Fruit fly (Drosophila melanogaster): ENCODE results near the gene CG4565.
A peak's percentile ranks its signal among the peaks of the same experiment; 100 is the strongest.

The CG4565 gene

dm6 chr3R:10852232-10852774, at the start of gene CG4565 (continued):
- TF ChIP-seq CG7987 (GFP tag; optimal IDR thresholded peaks at IDR 0.05) (peak; percentile 31), CG34224 (GFP tag; IDR thresholded peaks at IDR 0.05; ENCODE audit: partially characterized antibody) (peak; percentile 51; the same call in 1 of the 3 replicates), vnd (GFP tag; IDR thresholded peaks at IDR 0.05; ENCODE audit: partially characterized antibody) (0 out of 3 replicates have a peak, but pooled peaks have one; percentile 31), twi (tag; optimal IDR thresholded peaks at IDR 0.05) (no peak), HLH54F (GFP tag; optimal IDR thresholded peaks at IDR 0.05) (no peak), CG10543 (GFP tag; optimal IDR thresholded peaks at IDR 0.05) (peak; percentile 71), CTCF (GFP tag; optimal IDR thresholded peaks at IDR 0.05) (peak; percentile 16), Atf6 (GFP tag; IDR thresholded peaks at IDR 0.05) (peak; percentile 33; the same call in 1 of the 2 replicates), CoRest (tag; optimal IDR thresholded peaks at IDR 0.05) (peak; percentile 10), CG31388 (GFP tag; optimal IDR thresholded peaks at IDR 0.05) (no peak), Dll (GFP tag; IDR thresholded peaks at IDR 0.05; ENCODE audit: partially characterized antibody) (peak; percentile 61), sima (GFP tag; optimal IDR thresholded peaks at IDR 0.05) (no peak), Hr78 (GFP tag; optimal IDR thresholded peaks at IDR 0.05) (no peak), sisA (GFP tag; IDR thresholded peaks at IDR 0.05) (no peak), CG7357 (GFP tag; IDR thresholded peaks at IDR 0.05) (no peak), Ptx1 (GFP tag; IDR thresholded peaks at IDR 0.05) (no peak), vvl (GFP tag; IDR thresholded peaks at IDR 0.05) (peak; percentile 22; the same call in 1 of the 2 replicates), CG30403 (GFP tag; optimal IDR thresholded peaks at IDR 0.05) (no peak), Lpt (GFP tag; optimal IDR thresholded peaks at IDR 0.05) (no peak), CG1233 (GFP tag; optimal IDR thresholded peaks at IDR 0.05) (no peak), MESR4 (GFP tag; optimal IDR thresholded peaks at IDR 0.05) (no peak), CG2129 (GFP tag; IDR thresholded peaks at IDR 0.05; ENCODE audit: partially characterized antibody) (no peak), Lhr (GFP tag; optimal IDR thresholded peaks at IDR 0.05) (peak; percentile 93), gcm (GFP tag; optimal IDR thresholded peaks at IDR 0.05) (peak; percentile 17), NC2β (GFP tag; optimal IDR thresholded peaks at IDR 0.05) (no peak), corto (GFP tag; optimal IDR thresholded peaks at IDR 0.05) (no peak), CG42726 (GFP tag; IDR thresholded peaks at IDR 0.05; ENCODE audit: partially characterized antibody) (0 out of 2 replicates have a peak, but pooled peaks have one; percentile 29), Lim3 (GFP tag; IDR thresholded peaks at IDR 0.05) (no peak), chif (GFP tag; optimal IDR thresholded peaks at IDR 0.05) (no peak), sna (GFP tag; IDR thresholded peaks at IDR 0.05; ENCODE audit: partially characterized antibody) (no peak), CG17829 (tag; optimal IDR thresholded peaks at IDR 0.05) (peak; percentile 8), CG11560 (tag; IDR thresholded peaks at IDR 0.05) (no peak), CG32767 (GFP tag; IDR thresholded peaks at IDR 0.05) (no peak), Jarid2 (GFP tag; optimal IDR thresholded peaks at IDR 0.05) (no peak), CG13624 (GFP tag; optimal IDR thresholded peaks at IDR 0.05) (no peak), scrt (GFP tag; optimal IDR thresholded peaks at IDR 0.05) (no peak), MBD-R2 (GFP tag; IDR thresholded peaks at IDR 0.05) (0 out of 2 replicates have a peak, but pooled peaks have one; percentile 21), CG1792 (GFP tag; optimal IDR thresholded peaks at IDR 0.05) (no peak), zfh2 (GFP tag; optimal IDR thresholded peaks at IDR 0.05) (no peak), MTF-1 (GFP tag; optimal IDR thresholded peaks at IDR 0.05; ENCODE audit: borderline replicate concordance) (no peak), gce (GFP tag; IDR thresholded peaks at IDR 0.05) (no peak), CG14667 (GFP tag; IDR thresholded peaks at IDR 0.05) (no peak), CG6813 (GFP tag; optimal IDR thresholded peaks at IDR 0.05) (no peak), CG7745 (tag; optimal IDR thresholded peaks at IDR 0.05) (no peak), CG4820 (GFP tag; optimal IDR thresholded peaks at IDR 0.05) (no peak), CG4404 (GFP tag; IDR thresholded peaks at IDR 0.05) (no peak), D19B (GFP tag; optimal IDR thresholded peaks at IDR 0.05) (no peak), nerfin-2 (GFP tag; IDR thresholded peaks at IDR 0.05; ENCODE audit: partially characterized antibody) (no peak), Stat92E (GFP tag; optimal IDR thresholded peaks at IDR 0.05) (peak in 1 of 3 experiments; percentile 36), Adf1 (GFP tag; IDR thresholded peaks at IDR 0.05) (no peak)

All from whole organism, embryonic.